Worm (Caenorhabditis elegans): ENCODE data around the gene T07C4.12.

Gene T07C4.12

DNA sequence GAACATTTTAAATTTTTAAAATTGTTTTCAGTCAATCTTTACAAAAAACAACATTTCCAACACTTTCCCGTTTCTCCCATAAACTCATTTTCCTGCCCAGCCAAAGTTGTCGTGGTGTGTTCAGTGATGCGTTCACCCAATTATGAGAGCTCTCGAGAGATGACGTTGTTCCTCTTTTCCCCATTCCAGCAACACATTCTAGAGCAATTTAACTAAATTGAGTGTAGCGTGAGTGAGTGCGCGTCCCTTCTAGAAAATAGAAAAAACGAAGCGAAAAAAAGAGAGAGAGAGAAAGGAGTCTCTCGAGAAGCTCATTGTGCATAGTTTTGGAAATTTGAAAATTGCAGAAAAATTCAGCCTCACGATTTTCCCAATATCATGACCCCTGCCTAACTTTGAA lies 26.3 kb upstream of the T07C4.12 start:
- TF ChIP-seq nfya-1 (tag; optimal IDR thresholded peaks at IDR 0.05; ENCODE audit: insufficient read depth): peak; percentile 28
- no peak for TF ChIP-seq pha-4 (tag; optimal IDR thresholded peaks at IDR 0.05)
- no peak for TF ChIP-seq ceh-9 (tag; optimal IDR thresholded peaks at IDR 0.05)
- peak; percentile 36 for TF ChIP-seq fkh-10 (GFP tag; optimal IDR thresholded peaks at IDR 0.05)

DNA sequence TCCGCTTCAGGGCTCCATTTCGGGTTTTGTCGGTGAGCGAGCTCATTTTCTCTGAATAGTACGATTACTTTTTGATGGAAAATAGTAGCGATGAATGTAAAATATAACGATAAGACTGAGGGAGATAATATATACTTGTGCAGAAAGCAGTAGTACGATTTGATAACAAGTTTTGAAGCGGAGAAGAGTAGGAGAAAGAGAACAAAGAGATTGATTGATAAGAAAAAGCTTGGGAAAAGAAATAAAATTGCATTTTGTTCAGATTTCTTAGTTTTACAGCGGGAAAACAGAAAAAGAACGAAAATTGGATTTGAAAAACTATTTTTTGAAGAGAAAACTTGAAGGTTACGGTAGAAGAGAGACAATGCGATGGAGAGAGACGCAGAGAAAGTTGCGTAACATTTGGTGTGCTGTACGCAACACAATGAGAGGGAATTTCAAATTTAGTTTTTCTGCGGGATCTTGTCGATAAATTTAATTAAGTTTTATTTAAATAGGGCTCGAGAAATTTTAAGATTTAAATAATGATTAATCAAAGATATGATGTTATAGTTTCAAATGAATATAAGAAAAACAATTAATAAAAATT lies 25.2 kb upstream of the T07C4.12 start, which contains the start of gene umps-1:
umps-1 (minus strand) TSS at position 51 of the 589 bp plus-strand sequence.
- TF ChIP-seq nfya-1 (tag; optimal IDR thresholded peaks at IDR 0.05; ENCODE audit: insufficient read depth): peak; percentile 93
- peak; percentile 60 for TF ChIP-seq nhr-25 (tag; optimal IDR thresholded peaks at IDR 0.05)
- TF ChIP-seq ztf-11 (tag; optimal IDR thresholded peaks at IDR 0.05): no peak
- no peak for TF ChIP-seq eor-1 (tag; optimal IDR thresholded peaks at IDR 0.05)
- TF ChIP-seq skn-1 (tag; optimal IDR thresholded peaks at IDR 0.05): peak; percentile 48
- TF ChIP-seq egl-27 (tag; optimal IDR thresholded peaks at IDR 0.05): no peak
- no peak for TF ChIP-seq sea-2 (GFP tag; optimal IDR thresholded peaks at IDR 0.05)
- TF ChIP-seq nhr-12 (tag; optimal IDR thresholded peaks at IDR 0.05): no peak
- TF ChIP-seq zag-1 (tag; optimal IDR thresholded peaks at IDR 0.05): no peak
- TF ChIP-seq aly-2 (tag; optimal IDR thresholded peaks at IDR 0.05): no peak
- no peak for TF ChIP-seq jun-1 (tag; optimal IDR thresholded peaks at IDR 0.05)
- TF ChIP-seq ceh-28 (tag; optimal IDR thresholded peaks at IDR 0.05): no peak
- TF ChIP-seq ceh-82 (tag; optimal IDR thresholded peaks at IDR 0.05): no peak
- peak; percentile 62 for TF ChIP-seq hmg-11 (tag; optimal IDR thresholded peaks at IDR 0.05)
- TF ChIP-seq ceh-16 (tag; optimal IDR thresholded peaks at IDR 0.05): no peak
- no peak for TF ChIP-seq tbx-2 (tag; optimal IDR thresholded peaks at IDR 0.05)
- no peak for TF ChIP-seq nhr-11 (tag; optimal IDR thresholded peaks at IDR 0.05)
- peak; percentile 73 for TF ChIP-seq lin-15B (tag; optimal IDR thresholded peaks at IDR 0.05)
- TF ChIP-seq elt-3 (tag; optimal IDR thresholded peaks at IDR 0.05): no peak
- no peak for TF ChIP-seq fkh-10 (GFP tag; optimal IDR thresholded peaks at IDR 0.05)
- TF ChIP-seq nhr-43 (tag; optimal IDR thresholded peaks at IDR 0.05; ENCODE audit: poor library complexity, severe bottlenecking): peak; percentile 45
- no peak for TF ChIP-seq R02D3.7 (tag; optimal IDR thresholded peaks at IDR 0.05)
- TF ChIP-seq mml-1 (tag; optimal IDR thresholded peaks at IDR 0.05): no peak
- TF ChIP-seq unc-39 (tag; optimal IDR thresholded peaks at IDR 0.05): no peak
- TF ChIP-seq nhr-77 (tag; optimal IDR thresholded peaks at IDR 0.05): no peak
- no peak for TF ChIP-seq nhr-28 (tag; optimal IDR thresholded peaks at IDR 0.05)
- no peak for TF ChIP-seq fos-1 (tag; optimal IDR thresholded peaks at IDR 0.05)
- TF ChIP-seq nhr-67 (tag; optimal IDR thresholded peaks at IDR 0.05): no peak
- no peak for TF ChIP-seq nhr-237 (tag; optimal IDR thresholded peaks at IDR 0.05)
- TF ChIP-seq nhr-23 (tag; optimal IDR thresholded peaks at IDR 0.05): peak; percentile 90
- no peak for TF ChIP-seq daf-12 (tag; optimal IDR thresholded peaks at IDR 0.05)
- no peak for TF ChIP-seq ZK546.5 (tag; optimal IDR thresholded peaks at IDR 0.05)
- no peak for TF ChIP-seq nhr-76 (tag; optimal IDR thresholded peaks at IDR 0.05)
- no peak for TF ChIP-seq mdl-1 (tag; optimal IDR thresholded peaks at IDR 0.05)
- TF ChIP-seq ama-1 (optimal IDR thresholded peaks at IDR 0.05): no peak
- TF ChIP-seq ztf-4 (tag; optimal IDR thresholded peaks at IDR 0.05): no peak
- no peak for TF ChIP-seq fkh-2 (tag; optimal IDR thresholded peaks at IDR 0.05)
- TF ChIP-seq egl-5 (tag; optimal IDR thresholded peaks at IDR 0.05): no peak
- peak; percentile 20 for TF ChIP-seq lsy-12 (tag; optimal IDR thresholded peaks at IDR 0.05)
- TF ChIP-seq ceh-9 (tag; optimal IDR thresholded peaks at IDR 0.05): no peak
- peak; percentile 92 for TF ChIP-seq pha-4 (tag; optimal IDR thresholded peaks at IDR 0.05)
- peak; percentile 41 for TF ChIP-seq elt-2 (tag; optimal IDR thresholded peaks at IDR 0.05)
- peak; percentile 26 for TF ChIP-seq lin-39 (tag; optimal IDR thresholded peaks at IDR 0.05)
- TF ChIP-seq snpc-4 (tag; optimal IDR thresholded peaks at IDR 0.05): no peak
- peak; percentile 49 for TF ChIP-seq pqm-1 (tag; optimal IDR thresholded peaks at IDR 0.05)
- no peak for TF ChIP-seq unc-62 (GFP tag; optimal IDR thresholded peaks at IDR 0.05)
- no peak for TF ChIP-seq elt-1 (tag; optimal IDR thresholded peaks at IDR 0.05)
